Worm (Caenorhabditis elegans): ENCODE data around the gene irld-66.

irld-66 gene

DNA sequence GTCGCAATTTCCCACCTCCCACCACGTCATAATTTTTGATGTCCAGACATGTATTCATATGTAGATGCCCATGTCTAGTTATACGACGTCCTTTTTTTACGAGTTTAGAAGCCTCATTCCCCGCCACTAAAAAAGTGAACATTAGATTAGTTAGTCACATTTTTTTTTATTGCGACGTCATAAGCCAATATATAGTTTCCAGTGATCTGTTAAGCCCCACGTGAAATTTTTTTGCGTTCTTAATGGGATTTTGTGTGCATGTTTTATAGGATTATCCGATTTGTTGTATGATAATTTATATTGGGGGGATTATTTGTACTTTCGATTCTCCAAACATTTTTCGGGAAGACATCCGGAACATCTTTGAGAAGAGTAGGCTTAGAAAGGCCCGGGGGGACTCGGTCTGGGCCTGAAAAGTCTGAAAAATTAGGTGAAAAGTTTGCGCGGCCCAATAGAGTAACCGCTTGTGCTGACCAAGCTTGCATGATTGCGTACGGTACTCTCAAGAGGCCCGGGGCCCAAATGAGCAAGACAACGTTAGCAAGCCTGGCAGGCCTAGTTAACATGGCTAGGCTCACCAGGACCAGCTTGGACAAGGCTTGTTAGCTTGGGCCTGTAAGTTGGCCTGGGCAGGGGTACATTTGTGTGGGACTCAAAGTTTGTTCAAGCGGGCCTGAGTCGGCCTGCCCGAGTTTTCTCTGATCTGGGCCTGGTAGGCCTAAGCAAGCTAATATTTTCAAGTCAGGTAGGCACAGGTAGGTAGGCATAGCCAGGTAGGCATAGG, 24.8 kb upstream of the irld-66 start (continued):
- TF ChIP-seq aha-1 (tag) = peak; percentile 76
- no peak for TF ChIP-seq daf-8 (GFP tag; IDR thresholded peaks at IDR 0.05)
- TF ChIP-seq dmd-9 (GFP tag; IDR thresholded peaks at IDR 0.05) = no peak

DNA sequence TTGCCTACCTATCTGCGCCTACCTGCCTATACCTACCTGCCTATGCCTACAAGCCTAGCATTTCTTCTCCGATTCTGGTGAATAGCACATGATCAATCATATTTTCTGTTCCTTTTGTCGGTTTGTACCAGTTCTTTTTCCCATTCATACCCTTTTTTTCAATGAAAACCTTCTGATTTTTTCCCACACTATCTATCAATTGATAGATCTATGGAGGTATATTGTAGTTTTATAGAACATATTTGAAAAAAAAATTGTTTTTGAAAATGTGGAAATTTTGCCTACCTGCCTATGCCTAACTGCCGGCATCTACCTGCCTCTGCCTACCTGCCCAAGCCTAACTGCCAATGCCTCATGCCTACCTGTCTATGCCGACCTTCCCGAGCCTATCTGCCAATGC, 23.0 kb upstream of the irld-66 start:
- TF ChIP-seq jun-1 (tag; optimal IDR thresholded peaks at IDR 0.05) (no peak), aha-1 (tag) (peak; percentile 91)

DNA sequence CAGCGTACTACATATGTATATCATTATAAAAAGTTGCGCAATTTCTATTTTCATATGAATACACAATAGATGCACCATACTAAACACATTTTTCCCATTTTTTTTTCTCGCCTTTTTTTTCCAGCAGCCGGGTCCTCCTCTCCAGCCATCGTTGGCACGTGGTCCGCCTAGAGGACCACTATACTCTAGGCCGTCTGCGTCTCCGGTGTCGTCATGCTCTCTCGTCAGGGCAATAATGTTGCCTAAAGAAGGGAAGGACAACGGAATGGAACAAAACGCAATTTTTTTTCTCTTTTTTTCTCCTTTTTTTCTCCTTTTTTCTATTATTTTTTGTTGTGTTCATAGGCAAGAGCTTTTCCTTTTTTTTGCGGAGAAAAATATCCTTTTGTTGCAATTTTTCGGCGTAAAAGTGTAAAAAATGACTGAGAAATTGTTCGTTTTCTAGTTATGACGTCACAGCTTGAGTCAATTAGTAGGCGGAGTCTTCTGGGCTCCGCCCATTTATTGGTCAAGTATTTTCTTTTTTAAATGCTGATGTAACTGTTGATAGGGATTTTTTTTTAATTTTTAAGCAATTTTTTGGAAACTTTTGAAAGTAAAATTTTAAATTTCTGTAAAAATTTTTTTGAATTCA, 22.0 kb upstream of the irld-66 start:
- TF ChIP-seq nhr-48 (tag; optimal IDR thresholded peaks at IDR 0.05) (no peak), F10B5.3 (tag; optimal IDR thresholded peaks at IDR 0.05) (no peak), nhr-76 (tag; optimal IDR thresholded peaks at IDR 0.05) (no peak), nhr-41 (GFP tag; IDR thresholded peaks at IDR 0.05) (no peak), nhr-11 (tag; optimal IDR thresholded peaks at IDR 0.05) (no peak), attf-4 (tag; optimal IDR thresholded peaks at IDR 0.05) (no peak), aly-2 (tag; optimal IDR thresholded peaks at IDR 0.05) (no peak), zfp-2 (tag; optimal IDR thresholded peaks at IDR 0.05) (no peak), arid-1 (GFP tag; conservative IDR thresholded peaks at IDR 0.05) (no peak), tra-1 (GFP tag; IDR thresholded peaks at IDR 0.05) (no peak), Y5F2A.4 (GFP tag; optimal IDR thresholded peaks at IDR 0.05) (no peak), tag-97 (GFP tag; IDR thresholded peaks at IDR 0.05) (no peak), lin-13 (GFP tag; optimal IDR thresholded peaks at IDR 0.05) (no peak), F44E2.7 (GFP tag; IDR thresholded peaks at IDR 0.05) (no peak), zfp-3 (GFP tag; conservative IDR thresholded peaks at IDR 0.05) (no peak), ceh-82 (tag; optimal IDR thresholded peaks at IDR 0.05) (no peak), ZK337.2 (GFP tag; IDR thresholded peaks at IDR 0.05) (no peak), nhr-111 (GFP tag; optimal IDR thresholded peaks at IDR 0.05) (no peak), nhr-42 (GFP tag; IDR thresholded peaks at IDR 0.05) (no peak), nhr-102 (tag; optimal IDR thresholded peaks at IDR 0.05) (no peak), F49E8.2 (tag; optimal IDR thresholded peaks at IDR 0.05; ENCODE audit: borderline replicate concordance) (no peak), Y48G9A.11 (GFP tag; IDR thresholded peaks at IDR 0.05) (no peak), pha-4 (GFP tag; IDR thresholded peaks at IDR 0.05) (no peak), pha-4 (tag; optimal IDR thresholded peaks at IDR 0.05) (no peak), ceh-28 (tag; optimal IDR thresholded peaks at IDR 0.05) (no peak), Y75B8A.6 (GFP tag; IDR thresholded peaks at IDR 0.05) (no peak), ces-1 (GFP tag; optimal IDR thresholded peaks at IDR 0.05) (peak; percentile 21), lsy-2 (tag; optimal IDR thresholded peaks at IDR 0.05) (peak in 1 of 2 experiments; percentile 23), php-3 (GFP tag; IDR thresholded peaks at IDR 0.05) (no peak), unc-39 (tag; optimal IDR thresholded peaks at IDR 0.05) (no peak), dmd-9 (GFP tag; IDR thresholded peaks at IDR 0.05) (no peak), ama-1 (optimal IDR thresholded peaks at IDR 0.05) (no peak), nhr-28 (tag; optimal IDR thresholded peaks at IDR 0.05) (no peak), ceh-20 (GFP tag; IDR thresholded peaks at IDR 0.05) (no peak), dpl-1 (GFP tag; optimal IDR thresholded peaks at IDR 0.05) (no peak), R02D3.7 (tag; optimal IDR thresholded peaks at IDR 0.05) (no peak), ZK546.5 (tag; optimal IDR thresholded peaks at IDR 0.05) (no peak), spr-1 (tag; optimal IDR thresholded peaks at IDR 0.05) (no peak), nhr-10 (tag; optimal IDR thresholded peaks at IDR 0.05) (no peak), hlh-30 (tag; optimal IDR thresholded peaks at IDR 0.05; ENCODE audit: insufficient read depth) (peak; percentile 72), F37D6.2 (tag; optimal IDR thresholded peaks at IDR 0.05) (peak; percentile 23), ceh-62 (tag; optimal IDR thresholded peaks at IDR 0.05) (no peak), T20F7.1 (GFP tag; optimal IDR thresholded peaks at IDR 0.05) (no peak), T26A8.4 (GFP tag; IDR thresholded peaks at IDR 0.05) (no peak)

Data from whole organism, L4 larva.